Fruit fly (Drosophila melanogaster): ENCODE data around the gene CG9396.

Gene CG9396

dm6 chr3R:9555334-9555974 lies 16.0 kb downstream of the CG9396 start, which contains the start of the genes CG9386 and BckdhA (continued):
- TF ChIP-seq CG33557 (GFP tag; optimal IDR thresholded peaks at IDR 0.05) (peak; percentile 10), her (GFP tag; optimal IDR thresholded peaks at IDR 0.05) (peak; percentile 25), CG11696 (GFP tag; IDR thresholded peaks at IDR 0.05) (no peak), fd3F (GFP tag; optimal IDR thresholded peaks at IDR 0.05) (peak; percentile 7), CG43689 (GFP tag; IDR thresholded peaks at IDR 0.05) (no peak), CG2129 (GFP tag; IDR thresholded peaks at IDR 0.05; ENCODE audit: partially characterized antibody) (peak; percentile 36), gsb-n (tag; optimal IDR thresholded peaks at IDR 0.05) (no peak), az2 (GFP tag; optimal IDR thresholded peaks at IDR 0.05) (peak; percentile 37), pros (GFP tag; optimal IDR thresholded peaks at IDR 0.05) (no peak), fd64A (GFP tag; optimal IDR thresholded peaks at IDR 0.05) (no peak), CG11695 (GFP tag; IDR thresholded peaks at IDR 0.05) (no peak), btn (GFP tag; optimal IDR thresholded peaks at IDR 0.05) (no peak), CG34376 (GFP tag; optimal IDR thresholded peaks at IDR 0.05) (peak; percentile 46), CG3847 (GFP tag; IDR thresholded peaks at IDR 0.05) (no peak), zfh2 (GFP tag; optimal IDR thresholded peaks at IDR 0.05) (peak; percentile 58), sens-2 (GFP tag; IDR thresholded peaks at IDR 0.05) (no peak), CG2116 (GFP tag; optimal IDR thresholded peaks at IDR 0.05) (peak; percentile 81), CG3065 (GFP tag; optimal IDR thresholded peaks at IDR 0.05) (no peak), Stat92E (GFP tag; optimal IDR thresholded peaks at IDR 0.05) (no peak), CG16863 (GFP tag; optimal IDR thresholded peaks at IDR 0.05) (peak; percentile 5), CG7928 (GFP tag; optimal IDR thresholded peaks at IDR 0.05) (no peak), Nf-YA (GFP tag; IDR thresholded peaks at IDR 0.05) (no peak), br (optimal IDR thresholded peaks at IDR 0.05) (no peak), E2f1 (GFP tag; IDR thresholded peaks at IDR 0.05) (no peak), hbn (GFP tag; IDR thresholded peaks at IDR 0.05; ENCODE audit: partially characterized antibody) (peak; percentile 71), Dip2 (GFP tag; IDR thresholded peaks at IDR 0.05) (no peak), CG6765 (GFP tag; optimal IDR thresholded peaks at IDR 0.05) (peak; percentile 27), da (GFP tag; optimal IDR thresholded peaks at IDR 0.05) (no peak), CG7963 (GFP tag; IDR thresholded peaks at IDR 0.05; ENCODE audit: partially characterized antibody) (no peak), Hr51 (GFP tag; optimal IDR thresholded peaks at IDR 0.05) (peak in 1 of 2 experiments; percentile 19), pho (GFP tag; optimal IDR thresholded peaks at IDR 0.05) (peak; percentile 53), ap (GFP tag; IDR thresholded peaks at IDR 0.05) (no peak), CG4282 (GFP tag; optimal IDR thresholded peaks at IDR 0.05) (no peak), CG3281 (GFP tag; optimal IDR thresholded peaks at IDR 0.05) (peak; percentile 44), Deaf1 (tag; optimal IDR thresholded peaks at IDR 0.05) (no peak), odd (GFP tag; optimal IDR thresholded peaks at IDR 0.05) (peak; percentile 48), Dip3 (GFP tag; optimal IDR thresholded peaks at IDR 0.05) (peak; percentile 63), maf-S (GFP tag; optimal IDR thresholded peaks at IDR 0.05) (peak; percentile 46), Atf3 (GFP tag; optimal IDR thresholded peaks at IDR 0.05) (no peak), Mrtf (GFP tag; IDR thresholded peaks at IDR 0.05) (no peak), CG13624 (GFP tag; optimal IDR thresholded peaks at IDR 0.05) (peak; percentile 68), corto (GFP tag; optimal IDR thresholded peaks at IDR 0.05) (no peak), MTF-1 (GFP tag; optimal IDR thresholded peaks at IDR 0.05; ENCODE audit: borderline replicate concordance) (no peak), unc-4 (GFP tag; IDR thresholded peaks at IDR 0.05; ENCODE audit: partially characterized antibody) (peak; percentile 73), GATAe (GFP tag; conservative IDR thresholded peaks at IDR 0.05) (no peak), D19A (tag; optimal IDR thresholded peaks at IDR 0.05) (peak; percentile 38), CG7839 (tag; optimal IDR thresholded peaks at IDR 0.05) (peak; percentile 59), HLH4C (GFP tag; IDR thresholded peaks at IDR 0.05; ENCODE audit: partially characterized antibody) (peak; percentile 74), nau (GFP tag; optimal IDR thresholded peaks at IDR 0.05) (no peak), CG8089 (GFP tag; optimal IDR thresholded peaks at IDR 0.05) (peak; percentile 28)

Measured in whole organism, embryonic.